Worm (Caenorhabditis elegans) whole organism, young adult: ENCODE data around the gene F41G3.3.

ENCODE experiments used
- hlh-26 ChIP-seq: fragments of 200-800 bp; sonication (Bioruptor generic); conservative IDR thresholded peaks from 2 replicates; pipeline ENCODE4 v1.3.6; 2022; ENCODE audit warnings: missing genetic modification reagents, missing genetic modification characterization, missing compliant biosample characterization
- nfya-1 ChIP-seq: sonication (generic microtip); optimal IDR thresholded peaks from 2 replicates; lab custom pipeline; 2017; ENCODE audit warnings: antibody characterized with exemption, missing compliant biosample characterization, missing genetic modification characterization, borderline replicate concordance; ENCODE audit not compliant: insufficient read depth
- pha-4 ChIP-seq: fragments of 150-350 bp; sonication (generic microtip); optimal IDR thresholded peaks from 2 replicates; lab custom pipeline; 2014; ENCODE audit warnings: missing biosample characterization, missing genetic modification reagents, missing genetic modification characterization

DNA sequence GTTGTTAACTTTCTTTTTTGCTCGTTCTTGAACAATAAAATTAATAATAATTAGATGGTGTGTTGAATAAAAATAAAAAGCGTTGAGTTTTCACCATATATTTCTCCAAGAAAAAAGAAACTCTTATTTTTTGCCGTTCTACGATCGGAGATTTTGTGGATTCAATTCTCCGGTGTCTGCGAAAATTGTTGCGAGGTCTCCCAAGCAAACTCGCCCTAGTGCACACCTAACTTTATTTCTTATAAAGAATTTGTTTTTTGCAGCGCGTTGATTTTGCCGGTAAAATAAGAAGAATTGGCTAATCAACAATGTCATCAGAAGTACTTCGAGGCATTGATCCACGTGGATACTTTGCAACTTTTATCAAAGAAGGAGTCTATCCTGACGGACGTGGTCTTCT, 14.9 kb upstream of the F41G3.3 start, which contains the start of gene exos-8:
- TF ChIP-seq nfya-1 (tag; lab: Kevin White, UChicago) (no peak), pha-4 (tag; lab: Kevin White, UChicago) (no peak), hlh-26 (no peak)
